Fruit fly (Drosophila melanogaster) whole organism: ENCODE measurements around the gene Ptp99A.

Source experiments
- Dll ChIP-seq: fragments of >200 bp; optimal IDR thresholded peaks from 2 replicates; lab custom pipeline; 2017
- pan ChIP-seq: fragments of >200 bp; optimal IDR thresholded peaks from 2 replicates; lab custom pipeline; 2017
- usp ChIP-seq: fragments of >200 bp; optimal IDR thresholded peaks from 2 replicates; lab custom pipeline; 2017; ENCODE audit warnings: missing biosample characterization, missing genetic modification characterization, mixed read lengths

DNA sequence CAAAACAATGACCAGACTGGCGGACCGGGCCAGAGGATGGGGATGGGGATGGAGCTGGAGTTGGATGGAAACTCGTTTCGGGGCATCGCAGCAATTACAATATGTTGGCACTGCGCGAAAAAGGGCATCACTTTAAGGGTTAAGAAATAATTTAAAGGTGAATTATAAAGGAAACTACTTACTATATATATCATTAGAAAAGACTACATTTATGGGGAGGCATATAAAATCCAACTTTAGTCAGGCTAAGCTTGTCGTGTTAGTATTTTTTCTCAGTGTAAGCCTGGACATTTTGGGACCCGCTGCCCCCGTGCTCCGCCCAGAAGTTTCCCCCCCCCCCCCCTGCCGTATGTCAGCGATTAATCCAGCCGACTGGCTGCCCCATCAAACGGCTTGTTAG, 129.1 kb downstream of the Ptp99A start:
- TF ChIP-seq pan (lab: Kevin White, UChicago) = no peak
- peak; percentile 35 for TF ChIP-seq Dll (lab: Kevin White, UChicago)
- no peak for TF ChIP-seq usp (GFP tag; lab: Kevin White, UChicago)
